Fruit fly (Drosophila melanogaster) whole organism, adult: ENCODE results near the gene CG17329.

ENCODE experiments used
- CG11617 ChIP-seq: fragments of 200-800 bp; sonication (Bioruptor generic); optimal IDR thresholded peaks from 2 replicates; lab custom pipeline; 2017; ENCODE audit warnings: mild to moderate bottlenecking, missing biosample characterization, missing genetic modification reagents, missing genetic modification characterization
- CG14711 ChIP-seq: fragments of 200-800 bp; sonication (Bioruptor generic); optimal IDR thresholded peaks from 2 replicates; lab custom pipeline; 2018; ENCODE audit warnings: missing biosample characterization, mild to moderate bottlenecking, missing genetic modification characterization, moderate library complexity
- CG7045 ChIP-seq: fragments of 200-800 bp; sonication (Bioruptor generic); optimal IDR thresholded peaks from 2 replicates; lab custom pipeline; 2017; ENCODE audit warnings: missing biosample characterization, mild to moderate bottlenecking, missing genetic modification characterization
- CG7101 ChIP-seq: fragments of 200-800 bp; sonication (Bioruptor generic); optimal IDR thresholded peaks from 2 replicates; lab custom pipeline; 2018; ENCODE audit warnings: missing biosample characterization, mild to moderate bottlenecking, missing genetic modification characterization, moderate library complexity
- Clk ChIP-seq: fragments of 200-800 bp; sonication (Bioruptor generic); optimal IDR thresholded peaks from 2 replicates; lab custom pipeline; 2017; ENCODE audit warnings: missing biosample characterization, missing genetic modification characterization
- Crg-1 ChIP-seq: fragments of 200-800 bp; sonication (Bioruptor generic); optimal IDR thresholded peaks from 2 replicates; lab custom pipeline; 2016; ENCODE audit warnings: missing biosample characterization, missing genetic modification characterization
- Mnt ChIP-seq: fragments of 200-800 bp; sonication (Bioruptor generic); optimal IDR thresholded peaks from 2 replicates; lab custom pipeline; 2016; ENCODE audit warnings: missing biosample characterization, mild to moderate bottlenecking, missing genetic modification characterization
- cnc ChIP-seq, 2 experiments: fragments of >200 bp; optimal IDR thresholded peaks; 2 replicates each; lab custom pipeline; 2017
- kay ChIP-seq: fragments of 200-800 bp; sonication (Bioruptor generic); peaks from one replicate; lab custom pipeline; 2016; ENCODE audit warnings: missing biosample characterization, missing genetic modification characterization, borderline replicate concordance
- ovo ChIP-seq: fragments of 200-800 bp; sonication (Bioruptor generic); optimal IDR thresholded peaks from 2 replicates; lab custom pipeline; 2016; ENCODE audit warnings: missing biosample characterization, missing genetic modification characterization
- pad ChIP-seq: fragments of 200-800 bp; sonication (Bioruptor generic); optimal IDR thresholded peaks from 3 replicates; lab custom pipeline; 2017; ENCODE audit warnings: missing biosample characterization, missing genetic modification characterization, mild to moderate bottlenecking, moderate library complexity, missing genetic modification reagents
- tj ChIP-seq: fragments of 200-800 bp; sonication (Bioruptor generic); optimal IDR thresholded peaks from 3 replicates; lab custom pipeline; 2017; ENCODE audit warnings: missing biosample characterization, mild to moderate bottlenecking, missing genetic modification characterization, moderate library complexity

DNA sequence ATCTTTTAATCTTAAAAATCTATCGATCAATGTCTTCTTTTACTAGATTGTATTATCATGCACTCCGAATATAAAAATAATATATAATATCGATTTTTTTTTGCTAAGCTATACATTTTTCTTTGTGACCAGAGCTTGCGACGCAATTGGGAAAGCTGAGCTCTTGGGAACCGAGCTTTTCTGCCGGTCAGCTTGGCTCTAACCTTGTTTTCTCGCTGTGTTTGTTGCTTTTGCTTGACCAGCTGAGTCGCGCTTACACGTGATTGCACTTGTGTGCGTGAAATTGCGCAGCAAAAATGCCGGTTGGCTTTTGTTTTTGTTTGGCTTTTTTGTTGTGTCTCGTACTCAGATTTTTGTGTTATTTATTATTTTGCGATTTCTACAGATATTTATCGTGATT, 17.6 kb upstream of the CG17329 start:
- TF ChIP-seq pad (no peak), tj (GFP tag; lab: Kevin White, UChicago) (peak; percentile 92), kay (GFP tag; lab: Kevin White, UChicago) (peak; percentile 53), ovo (GFP tag; lab: Kevin White, UChicago) (no peak), cnc (optimal IDR thresholded peaks at IDR 0.05; lab: Kevin White, UChicago) (no peak), CG11617 (GFP tag; lab: Kevin White, UChicago) (no peak), CG14711 (tag; lab: Kevin White, UChicago) (no peak), Crg-1 (GFP tag; lab: Kevin White, UChicago) (no peak), Mnt (GFP tag; lab: Kevin White, UChicago) (peak; percentile 6), CG7101 (tag; lab: Kevin White, UChicago) (no peak), Clk (GFP tag; lab: Kevin White, UChicago) (no peak), CG7045 (no peak)
